Worm (Caenorhabditis elegans) whole organism, early embryonic: ENCODE data around the gene ptpn-22.

Source experiments
- B0310.2 ChIP-seq: sonication (generic microtip); optimal IDR thresholded peaks from 2 replicates; lab custom pipeline; 2016; ENCODE audit warnings: mild to moderate bottlenecking, missing genetic modification characterization, missing compliant biosample characterization
- F13C5.2 ChIP-seq: sonication (generic microtip); optimal IDR thresholded peaks from 2 replicates; lab custom pipeline; 2017; ENCODE audit warnings: mild to moderate bottlenecking, missing genetic modification characterization, inconsistent platforms, missing compliant biosample characterization
- aly-1 ChIP-seq: sonication (generic microtip); optimal IDR thresholded peaks from 2 replicates; lab custom pipeline; 2016; ENCODE audit warnings: missing genetic modification characterization, missing compliant biosample characterization
- ama-1 ChIP-seq: fragments of 150-350 bp; optimal IDR thresholded peaks from 2 replicates; lab custom pipeline; 2014
- ceh-13 ChIP-seq: fragments of 200-800 bp; sonication (Bioruptor generic); optimal IDR thresholded peaks from 2 replicates; lab custom pipeline; 2018; ENCODE audit warnings: mild to moderate bottlenecking, missing genetic modification characterization, missing compliant biosample characterization
- ceh-36 ChIP-seq: sonication (generic microtip); optimal IDR thresholded peaks from 2 replicates; lab custom pipeline; 2016; ENCODE audit warnings: missing genetic modification characterization, inconsistent platforms, missing compliant biosample characterization
- ets-7 ChIP-seq: sonication (generic microtip); optimal IDR thresholded peaks from 2 replicates; lab custom pipeline; 2016; ENCODE audit warnings: missing genotype, missing genetic modification characterization, missing compliant biosample characterization
- flt-1 ChIP-seq: fragments of 200-800 bp; sonication (Bioruptor generic); IDR thresholded peaks from 2 replicates; pipeline ENCODE4 v1.3.6; 2022; ENCODE audit warnings: missing genetic modification characterization, missing compliant biosample characterization
- hmbx-1 ChIP-seq: sonication (generic microtip); optimal IDR thresholded peaks from 2 replicates; lab custom pipeline; 2016; ENCODE audit warnings: mild to moderate bottlenecking, missing genetic modification characterization, missing compliant biosample characterization
- hmg-4 ChIP-seq: fragments of 200-800 bp; sonication (Bioruptor generic); optimal IDR thresholded peaks from 2 replicates; lab custom pipeline; 2018; ENCODE audit warnings: mild to moderate bottlenecking, missing genetic modification characterization, missing compliant biosample characterization
- hnd-1 ChIP-seq: sonication (generic microtip); optimal IDR thresholded peaks from 2 replicates; lab custom pipeline; 2016; ENCODE audit warnings: missing genetic modification characterization, missing compliant biosample characterization
- pes-1 ChIP-seq: fragments of 200-800 bp; sonication (Bioruptor generic); IDR thresholded peaks from 2 replicates; pipeline ENCODE4 v1.3.6; 2022; ENCODE audit warnings: missing genetic modification reagents, missing genetic modification characterization, missing compliant biosample characterization
- scrt-1 ChIP-seq: fragments of 200-800 bp; sonication (Bioruptor generic); IDR thresholded peaks from 2 replicates; pipeline ENCODE4 v1.3.6; 2022; ENCODE audit warnings: missing genetic modification characterization, missing compliant biosample characterization
- sea-1 ChIP-seq: fragments of 200-800 bp; sonication (Bioruptor generic); conservative IDR thresholded peaks from 2 replicates; pipeline ENCODE4 v1.3.6; 2022; ENCODE audit warnings: missing genetic modification characterization, missing compliant biosample characterization
- tbx-11 ChIP-seq: fragments of 200-800 bp; sonication (Bioruptor generic); IDR thresholded peaks from 2 replicates; pipeline ENCODE4 v1.3.6; 2022; ENCODE audit warnings: missing genetic modification characterization, missing compliant biosample characterization
- tbx-37 ChIP-seq: fragments of 200-800 bp; sonication (Bioruptor generic); conservative IDR thresholded peaks from 2 replicates; pipeline ENCODE4 v1.3.6; 2022; ENCODE audit warnings: missing genetic modification reagents, missing genetic modification characterization, missing compliant biosample characterization
- tra-4 ChIP-seq: sonication (generic microtip); optimal IDR thresholded peaks from 2 replicates; lab custom pipeline; 2017; ENCODE audit warnings: missing genetic modification characterization, missing compliant biosample characterization

ptpn-22 gene

DNA sequence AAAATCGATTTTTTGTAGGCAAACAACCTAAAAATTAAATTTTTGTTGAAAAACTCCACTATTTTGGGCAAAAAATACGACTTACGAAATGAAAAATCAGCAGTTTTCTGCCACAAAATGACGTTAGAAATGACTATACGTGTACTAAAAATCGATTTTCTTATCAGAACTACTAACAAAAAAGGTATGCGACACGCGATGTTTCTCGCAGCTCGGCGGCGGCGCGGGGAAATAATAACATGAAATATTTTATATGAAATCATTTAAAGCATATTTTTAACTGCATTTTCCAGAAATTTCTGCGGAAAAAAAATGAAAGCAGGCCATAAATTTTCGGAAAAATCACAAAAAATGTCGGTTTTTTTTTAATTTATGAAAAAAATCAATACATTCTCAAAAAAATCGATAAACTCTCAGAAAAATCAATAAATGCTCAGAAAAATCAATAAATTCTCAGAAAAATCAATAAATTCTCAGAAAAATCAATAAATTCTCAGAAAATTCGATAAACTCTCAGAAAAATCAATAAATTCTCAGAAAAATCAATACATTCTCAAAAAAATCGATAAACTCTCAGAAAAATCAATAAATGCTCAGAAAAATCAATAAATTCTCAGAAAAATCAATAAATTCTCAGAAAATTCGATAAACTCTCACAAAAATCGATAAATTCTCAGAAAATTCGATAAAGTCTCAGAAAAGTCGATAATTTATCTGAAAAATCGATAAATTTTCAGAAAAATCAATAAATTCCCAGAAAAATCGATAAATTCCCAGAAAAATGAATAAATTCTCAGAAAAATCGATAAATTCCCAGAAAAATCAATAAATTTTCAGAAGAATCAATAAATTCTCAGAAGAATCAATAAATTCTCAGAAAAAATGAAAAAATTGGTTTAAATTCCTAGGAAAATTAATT lies at the start of gene ptpn-22:
Gene ptpn-22, minus strand, starts transcription at position 158 of the 919 bp plus-strand sequence.
- TF ChIP-seq tbx-37 (no peak), B0310.2 (tag; lab: Kevin White, UChicago) (no peak), hmg-4 (GFP tag; lab: Kevin White, UChicago) (no peak), hnd-1 (tag; lab: Kevin White, UChicago) (no peak), pes-1 (GFP tag; lab: Robert Waterston, UW) (no peak), hmbx-1 (tag; lab: Kevin White, UChicago) (no peak), flt-1 (GFP tag; lab: Robert Waterston, UW) (no peak), ets-7 (no peak), tra-4 (no peak), ceh-13 (no peak), scrt-1 (GFP tag; lab: Robert Waterston, UW) (no peak), aly-1 (tag; lab: Kevin White, UChicago) (no peak), tbx-11 (GFP tag; lab: Robert Waterston, UW) (no peak), sea-1 (GFP tag; lab: Robert Waterston, UW) (no peak), ama-1 (no peak), F13C5.2 (tag; lab: Kevin White, UChicago) (no peak), ceh-36 (no peak)

DNA sequence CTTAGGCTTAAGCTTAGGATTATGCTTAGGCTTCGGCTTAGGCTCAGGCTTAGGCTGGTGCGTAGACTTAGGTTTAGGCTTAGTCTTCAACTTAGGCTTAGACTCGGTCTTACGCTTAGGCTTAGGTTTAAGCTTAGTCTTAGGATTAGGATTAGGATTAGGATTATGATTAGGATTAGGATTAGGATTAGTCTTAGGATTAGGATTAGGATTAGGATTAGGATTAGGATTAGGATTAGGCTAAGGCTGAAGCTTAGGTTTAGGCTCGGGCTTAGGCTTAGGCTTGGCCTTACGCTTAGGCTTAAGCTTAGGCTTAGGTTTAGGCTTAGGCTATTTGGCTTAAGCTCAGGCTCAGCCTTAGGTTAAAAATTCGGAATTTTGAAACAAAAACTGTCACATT lies 45.1 kb upstream of the ptpn-22 start:
- TF ChIP-seq ceh-13 (no peak), tbx-37 (no peak), ceh-36 (peak; percentile 96), ets-7 (no peak), scrt-1 (GFP tag; lab: Robert Waterston, UW) (no peak)

DNA sequence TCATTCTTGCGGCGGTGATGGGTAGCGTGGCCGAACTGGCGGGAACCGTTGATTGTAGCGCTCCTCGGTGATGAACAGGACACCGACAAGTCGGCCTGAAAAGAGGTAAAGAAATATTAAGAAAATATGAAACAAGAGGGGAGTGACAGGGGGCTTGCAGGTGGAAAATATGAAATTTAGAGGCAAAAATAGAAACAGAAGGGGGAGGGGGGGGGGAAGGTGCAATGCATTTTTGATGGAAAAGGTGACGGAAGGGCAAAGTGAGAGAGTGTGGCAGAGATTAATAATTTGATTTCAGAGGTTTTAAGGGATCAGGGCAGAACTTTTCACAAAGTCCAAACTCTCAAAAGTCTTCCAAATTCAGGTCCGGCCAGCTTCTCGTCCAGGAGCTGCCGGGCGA lies 41.5 kb upstream of the ptpn-22 start, which contains the start of gene frpr-19:
Gene frpr-19, minus strand, starts transcription at position 101 of the 400 bp plus-strand sequence.
- TF ChIP-seq tbx-37 (no peak), ceh-13 (no peak), F13C5.2 (tag; lab: Kevin White, UChicago) (no peak), hnd-1 (tag; lab: Kevin White, UChicago) (no peak), aly-1 (tag; lab: Kevin White, UChicago) (no peak)

DNA sequence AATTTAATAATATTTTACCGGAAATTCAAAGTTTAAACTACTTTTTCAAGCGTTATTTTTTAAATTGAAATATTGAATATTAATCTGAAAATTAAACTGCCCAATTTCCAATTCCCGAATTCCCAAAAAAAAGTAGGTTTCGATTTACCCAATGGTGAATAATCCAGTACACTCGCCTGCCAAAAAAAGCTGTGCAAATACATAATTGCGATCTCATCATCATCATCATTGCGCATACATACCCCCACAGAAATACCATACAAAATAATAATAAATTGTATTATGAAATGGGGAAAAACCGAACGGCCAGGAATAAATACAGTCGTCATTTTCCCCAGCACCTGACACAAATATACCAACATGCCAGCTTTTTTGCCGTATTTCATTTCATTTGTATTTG lies 31.8 kb upstream of the ptpn-22 start, which contains the start of gene Y41D4A.1:
Gene Y41D4A.1, plus strand, starts transcription at position 301 of the 400 bp plus-strand sequence.
- TF ChIP-seq ets-7 (no peak), tbx-37 (no peak), tbx-11 (GFP tag; lab: Robert Waterston, UW) (no peak), pes-1 (GFP tag; lab: Robert Waterston, UW) (no peak), tra-4 (no peak), ceh-13 (no peak), B0310.2 (tag; lab: Kevin White, UChicago) (no peak), hnd-1 (tag; lab: Kevin White, UChicago) (no peak), scrt-1 (GFP tag; lab: Robert Waterston, UW) (no peak), F13C5.2 (tag; lab: Kevin White, UChicago) (no peak), hmg-4 (GFP tag; lab: Kevin White, UChicago) (no peak), ama-1 (no peak), sea-1 (GFP tag; lab: Robert Waterston, UW) (no peak), aly-1 (tag; lab: Kevin White, UChicago) (no peak), hmbx-1 (tag; lab: Kevin White, UChicago) (no peak), flt-1 (GFP tag; lab: Robert Waterston, UW) (no peak)

DNA sequence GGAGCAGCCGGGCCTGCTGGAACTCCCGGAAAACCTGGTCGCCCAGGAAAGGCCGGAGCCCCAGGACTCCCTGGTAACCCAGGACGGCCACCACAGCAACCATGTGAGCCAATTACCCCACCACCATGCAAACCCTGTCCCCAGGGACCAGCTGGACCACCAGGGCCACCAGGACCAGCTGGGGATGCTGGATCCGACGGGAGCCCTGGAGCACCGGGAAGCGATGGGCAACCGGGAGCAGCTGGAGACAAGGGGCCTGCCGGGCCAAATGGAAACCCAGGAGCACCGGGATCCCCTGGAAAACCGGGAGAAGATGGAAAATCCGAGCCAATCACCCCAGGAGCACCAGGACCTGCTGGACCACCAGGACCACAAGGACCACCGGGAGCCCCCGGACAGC lies 29.0 kb upstream of the ptpn-22 start:
- peak; percentile 47 for TF ChIP-seq hmg-4 (GFP tag; lab: Kevin White, UChicago)
- no peak for TF ChIP-seq scrt-1 (GFP tag; lab: Robert Waterston, UW)
- peak; percentile 75 for TF ChIP-seq aly-1 (tag; lab: Kevin White, UChicago)

DNA sequence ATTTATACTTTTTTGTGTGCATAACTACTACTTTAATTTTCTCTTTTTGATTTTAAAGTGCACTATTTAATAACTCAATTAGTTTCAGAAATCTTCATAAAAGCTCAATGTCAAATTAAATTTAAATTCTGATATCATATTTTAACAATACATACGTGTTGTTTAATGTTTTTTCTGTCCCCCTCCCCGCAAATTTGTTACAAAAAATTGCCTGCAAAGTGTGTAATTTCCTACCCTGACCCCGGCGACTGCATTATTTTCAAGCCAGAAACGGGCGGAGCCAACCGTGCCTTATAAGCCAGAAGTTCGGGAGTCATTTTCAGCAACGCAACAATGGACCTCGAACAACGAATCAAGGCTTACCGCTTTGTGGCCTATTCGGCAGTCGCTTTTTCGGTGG lies 28.2 kb upstream of the ptpn-22 start, which contains the start of gene col-108:
Gene col-108, plus strand, starts transcription at position 301 of the 400 bp plus-strand sequence.
- no peak for TF ChIP-seq flt-1 (GFP tag; lab: Robert Waterston, UW)
- no peak for TF ChIP-seq B0310.2 (tag; lab: Kevin White, UChicago)
- no peak for TF ChIP-seq F13C5.2 (tag; lab: Kevin White, UChicago)
- no peak for TF ChIP-seq ets-7
- no peak for TF ChIP-seq tbx-11 (GFP tag; lab: Robert Waterston, UW)
- no peak for TF ChIP-seq hmbx-1 (tag; lab: Kevin White, UChicago)
- TF ChIP-seq sea-1 (GFP tag; lab: Robert Waterston, UW): no peak

DNA sequence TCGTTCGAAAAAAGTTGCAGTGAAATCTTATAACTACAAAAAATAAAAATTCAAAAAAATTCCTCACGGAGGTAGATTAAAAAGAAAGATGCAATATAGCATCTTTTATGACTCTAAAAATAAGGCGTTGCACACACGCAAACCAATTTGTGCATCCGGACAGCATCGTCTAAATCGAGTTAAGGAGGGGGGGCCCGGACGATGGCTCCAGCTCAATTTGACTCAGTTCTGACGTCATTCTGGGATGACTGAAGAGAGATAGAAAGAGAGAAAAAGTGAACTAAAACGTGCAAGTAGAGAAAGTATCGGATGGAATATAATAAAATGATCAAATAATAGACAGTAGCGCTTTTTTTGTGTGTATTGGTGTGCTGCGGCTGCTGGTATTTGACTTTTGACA lies 25.9 kb upstream of the ptpn-22 start:
- no peak for TF ChIP-seq hnd-1 (tag; lab: Kevin White, UChicago)
- no peak for TF ChIP-seq pes-1 (GFP tag; lab: Robert Waterston, UW)
- no peak for TF ChIP-seq F13C5.2 (tag; lab: Kevin White, UChicago)
- TF ChIP-seq flt-1 (GFP tag; lab: Robert Waterston, UW): no peak
- no peak for TF ChIP-seq ceh-13
- no peak for TF ChIP-seq hmbx-1 (tag; lab: Kevin White, UChicago)
- TF ChIP-seq B0310.2 (tag; lab: Kevin White, UChicago): no peak
- TF ChIP-seq ets-7: no peak
- TF ChIP-seq scrt-1 (GFP tag; lab: Robert Waterston, UW): no peak
- no peak for TF ChIP-seq hmg-4 (GFP tag; lab: Kevin White, UChicago)
- no peak for TF ChIP-seq tra-4
- no peak for TF ChIP-seq tbx-37
- TF ChIP-seq aly-1 (tag; lab: Kevin White, UChicago): no peak
